Worm (Caenorhabditis elegans): ENCODE measurements around the gene tcc-1.

DNA sequence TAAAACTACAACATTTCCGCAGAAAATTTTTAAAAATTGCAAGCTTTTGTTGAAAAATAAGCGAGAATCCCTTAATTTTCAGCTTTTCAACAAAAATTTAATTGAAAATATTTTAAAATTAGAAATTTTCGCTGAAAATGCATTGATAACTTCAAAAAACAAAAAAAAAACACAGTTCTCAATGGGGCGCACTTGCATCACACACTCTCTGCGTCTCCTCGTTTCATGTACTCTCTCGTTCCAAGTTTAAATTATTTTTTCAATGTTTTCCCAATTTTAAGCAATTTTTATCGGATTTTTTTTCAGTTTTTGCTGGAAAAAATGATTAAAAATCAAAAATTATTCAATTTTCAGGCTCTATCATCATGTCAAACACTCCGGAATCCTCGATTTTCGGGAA lies 15.3 kb upstream of the tcc-1 start, which contains the start of gene phf-14:
- TF ChIP-seq T22C8.4 (GFP tag; IDR thresholded peaks at IDR 0.05) = no peak
- no peak for TF ChIP-seq tab-1 (GFP tag; IDR thresholded peaks at IDR 0.05)

Measured in whole organism, midembryonic.